Fruit fly (Drosophila melanogaster): ENCODE results near the gene CG15812.

Gene CG15812

DNA sequence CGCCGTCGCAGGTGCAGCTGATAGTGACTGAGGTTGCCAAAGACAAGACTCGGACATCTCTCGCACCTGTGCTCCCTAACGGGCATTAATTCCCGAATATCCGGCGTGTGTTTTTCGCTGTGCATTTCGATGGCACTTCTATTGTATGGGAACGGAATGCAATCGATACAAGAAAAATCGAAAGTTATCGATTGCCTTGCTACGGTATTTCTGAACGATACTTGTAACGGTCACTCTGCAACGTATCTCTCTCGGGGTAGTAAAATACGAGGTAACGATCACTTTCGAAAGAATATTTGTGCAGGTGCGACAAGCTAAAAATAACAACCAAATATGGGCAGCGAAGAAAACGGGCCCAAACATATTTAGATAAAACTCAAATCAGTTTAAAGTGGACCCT lies 5.2 kb downstream of the CG15812 start, which contains the start of gene CG32280:
CG32280 (plus strand) TSS at position 231 of the 400 bp plus-strand sequence.
- no peak for TF ChIP-seq jim (GFP tag; optimal IDR thresholded peaks at IDR 0.05)
- TF ChIP-seq pan (optimal IDR thresholded peaks at IDR 0.05): no peak
- peak; percentile 66 for TF ChIP-seq h (GFP tag; optimal IDR thresholded peaks at IDR 0.05)
- no peak for TF ChIP-seq br (GFP tag; optimal IDR thresholded peaks at IDR 0.05)
- TF ChIP-seq rgr (GFP tag; optimal IDR thresholded peaks at IDR 0.05): peak; percentile 23
- TF ChIP-seq sage (GFP tag; optimal IDR thresholded peaks at IDR 0.05): no peak
- no peak for TF ChIP-seq Rel (GFP tag; optimal IDR thresholded peaks at IDR 0.05)
- TF ChIP-seq Rel (tag; optimal IDR thresholded peaks at IDR 0.05): peak; percentile 53
- no peak for TF ChIP-seq dl (GFP tag; optimal IDR thresholded peaks at IDR 0.05; ENCODE audit: insufficient read depth in 1 of 2, partially characterized antibody in 2 of 2)
- no peak for TF ChIP-seq Dfd (GFP tag; optimal IDR thresholded peaks at IDR 0.05)
- no peak for TF ChIP-seq lola (GFP tag; optimal IDR thresholded peaks at IDR 0.05)
- TF ChIP-seq OdsH (GFP tag; optimal IDR thresholded peaks at IDR 0.05): peak; percentile 6
- peak; percentile 7 for TF ChIP-seq HLH106 (tag; optimal IDR thresholded peaks at IDR 0.05)
- peak; percentile 17 for TF ChIP-seq Hr83 (GFP tag; optimal IDR thresholded peaks at IDR 0.05; ENCODE audit: poor library complexity, severe bottlenecking)
- no peak for TF ChIP-seq Jra (GFP tag; optimal IDR thresholded peaks at IDR 0.05)
- peak; percentile 27 for TF ChIP-seq woc (GFP tag; optimal IDR thresholded peaks at IDR 0.05)
- no peak for TF ChIP-seq usp (GFP tag; optimal IDR thresholded peaks at IDR 0.05)
- no peak for TF ChIP-seq sv (GFP tag; optimal IDR thresholded peaks at IDR 0.05)
- TF ChIP-seq Sp1 (GFP tag; optimal IDR thresholded peaks at IDR 0.05): peak; percentile 15
- TF ChIP-seq psq (GFP tag; optimal IDR thresholded peaks at IDR 0.05): no peak
- TF ChIP-seq Vsx2 (GFP tag; optimal IDR thresholded peaks at IDR 0.05; ENCODE audit: partially characterized antibody): no peak
- TF ChIP-seq brk (GFP tag; optimal IDR thresholded peaks at IDR 0.05): no peak
- no peak for TF ChIP-seq Myc (optimal IDR thresholded peaks at IDR 0.05)
- TF ChIP-seq CrebA (GFP tag; optimal IDR thresholded peaks at IDR 0.05; ENCODE audit: borderline replicate concordance): no peak
- TF ChIP-seq foxo (GFP tag; optimal IDR thresholded peaks at IDR 0.05): peak in 1 of 2 experiments; percentile 41
- no peak for TF ChIP-seq fru (GFP tag; optimal IDR thresholded peaks at IDR 0.05)
- no peak for TF ChIP-seq GATAd (GFP tag; optimal IDR thresholded peaks at IDR 0.05)
- TF ChIP-seq ey (GFP tag; optimal IDR thresholded peaks at IDR 0.05): no peak
- TF ChIP-seq Abd-B (GFP tag; optimal IDR thresholded peaks at IDR 0.05): no peak

DNA sequence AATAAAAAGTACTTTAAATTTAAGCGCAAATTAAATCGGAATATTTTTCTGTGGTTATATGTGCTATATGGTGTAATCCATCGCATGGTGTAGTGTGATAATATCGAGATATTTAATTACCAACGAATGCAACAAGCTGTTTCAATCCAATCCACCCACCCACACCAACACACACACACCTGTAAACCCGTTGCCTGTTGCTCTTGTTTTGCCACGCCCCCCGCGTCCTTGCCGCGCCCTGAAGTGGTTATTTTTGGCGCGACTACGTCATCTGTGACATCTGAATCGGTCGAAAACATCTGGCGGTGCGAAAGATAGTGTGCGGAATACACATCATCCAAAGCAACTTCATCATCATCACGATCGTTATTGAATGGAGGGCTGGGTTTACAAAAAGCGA lies 5.6 kb downstream of the CG15812 start:
- TF ChIP-seq ey (GFP tag; optimal IDR thresholded peaks at IDR 0.05) (no peak), HLH106 (tag; optimal IDR thresholded peaks at IDR 0.05) (no peak), fru (GFP tag; optimal IDR thresholded peaks at IDR 0.05) (no peak), Dif (GFP tag; optimal IDR thresholded peaks at IDR 0.05; ENCODE audit: partially characterized antibody) (peak; percentile 13), Abd-B (GFP tag; optimal IDR thresholded peaks at IDR 0.05) (no peak)

DNA sequence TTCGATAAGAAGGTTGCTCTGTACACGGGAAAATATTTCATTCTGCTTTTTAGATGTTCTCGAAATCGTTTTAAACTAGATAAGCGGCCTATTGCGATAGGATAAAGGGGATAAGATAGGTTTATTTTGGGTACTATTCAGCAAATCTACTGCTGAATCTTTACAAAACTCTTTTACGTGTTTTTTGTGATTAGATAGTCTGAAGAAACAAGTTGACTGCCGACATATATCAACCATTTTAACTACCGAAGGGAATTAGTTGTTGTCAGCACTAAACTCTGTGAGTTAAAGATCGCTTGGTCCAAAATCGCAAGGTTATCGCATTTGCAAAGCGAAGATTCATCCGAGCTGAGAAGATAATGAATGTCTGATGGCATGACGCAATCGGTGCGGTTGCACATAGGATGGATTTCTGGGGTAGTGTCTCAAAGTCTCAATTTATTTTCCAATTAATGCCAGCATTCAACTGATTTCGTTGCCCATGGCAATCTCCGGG lies 6.5 kb downstream of the CG15812 start, which contains the start of gene Asciz:
Asciz (minus strand) TSS at position 51 of the 496 bp plus-strand sequence.
- TF ChIP-seq Dfd (GFP tag; optimal IDR thresholded peaks at IDR 0.05) (no peak), Hr78 (GFP tag; optimal IDR thresholded peaks at IDR 0.05) (no peak), CG32264 (GFP tag; optimal IDR thresholded peaks at IDR 0.05) (no peak), dl (GFP tag; optimal IDR thresholded peaks at IDR 0.05; ENCODE audit: insufficient read depth in 1 of 2, partially characterized antibody in 2 of 2) (no peak), sv (GFP tag; optimal IDR thresholded peaks at IDR 0.05) (no peak), HLH106 (tag; optimal IDR thresholded peaks at IDR 0.05) (no peak), Sp1 (GFP tag; optimal IDR thresholded peaks at IDR 0.05) (no peak), brk (GFP tag; optimal IDR thresholded peaks at IDR 0.05) (no peak), Jra (GFP tag; optimal IDR thresholded peaks at IDR 0.05) (no peak), Hr83 (GFP tag; optimal IDR thresholded peaks at IDR 0.05; ENCODE audit: poor library complexity, severe bottlenecking) (no peak), lola (GFP tag; optimal IDR thresholded peaks at IDR 0.05) (no peak), ey (GFP tag; optimal IDR thresholded peaks at IDR 0.05) (no peak), dmrt93B (GFP tag; optimal IDR thresholded peaks at IDR 0.05) (no peak), OdsH (GFP tag; optimal IDR thresholded peaks at IDR 0.05) (no peak), Myc (optimal IDR thresholded peaks at IDR 0.05) (no peak), CrebA (GFP tag; optimal IDR thresholded peaks at IDR 0.05; ENCODE audit: borderline replicate concordance) (no peak), pan (optimal IDR thresholded peaks at IDR 0.05) (no peak)

DNA sequence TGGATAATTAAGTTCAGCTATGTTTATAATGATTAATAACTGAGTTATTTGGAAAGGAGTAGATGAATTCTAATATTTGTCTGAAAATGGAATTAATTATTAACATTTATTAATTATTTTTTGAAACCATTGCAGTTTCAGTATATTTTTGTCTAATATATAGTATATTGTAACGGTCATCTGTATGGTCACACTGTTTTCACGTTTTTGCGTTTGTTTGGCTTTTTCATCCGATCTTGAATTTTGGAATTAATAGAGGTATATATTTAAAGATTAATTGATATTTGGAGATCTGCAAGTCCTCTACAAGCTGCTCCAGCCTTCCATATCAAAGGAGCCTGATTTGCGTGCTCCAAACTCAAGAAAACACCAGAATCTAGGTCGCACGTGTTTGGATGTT lies 9.3 kb downstream of the CG15812 start, which contains the start of the genes CG32278 and CG32281:
CG32278 (plus strand) TSS at position 180 of the 400 bp plus-strand sequence.
CG32281 (plus strand) TSS at position 269 of the 400 bp plus-strand sequence.
- no peak for TF ChIP-seq GATAd (GFP tag; optimal IDR thresholded peaks at IDR 0.05)
- TF ChIP-seq foxo (GFP tag; optimal IDR thresholded peaks at IDR 0.05): no peak
- TF ChIP-seq N (GFP tag; optimal IDR thresholded peaks at IDR 0.05): no peak
- no peak for TF ChIP-seq Dif (GFP tag; optimal IDR thresholded peaks at IDR 0.05; ENCODE audit: partially characterized antibody)
- no peak for TF ChIP-seq psq (GFP tag; optimal IDR thresholded peaks at IDR 0.05)
- no peak for TF ChIP-seq Jra (GFP tag; optimal IDR thresholded peaks at IDR 0.05)
